Worm (Caenorhabditis elegans): ENCODE data around the gene K05F6.10.

DNA sequence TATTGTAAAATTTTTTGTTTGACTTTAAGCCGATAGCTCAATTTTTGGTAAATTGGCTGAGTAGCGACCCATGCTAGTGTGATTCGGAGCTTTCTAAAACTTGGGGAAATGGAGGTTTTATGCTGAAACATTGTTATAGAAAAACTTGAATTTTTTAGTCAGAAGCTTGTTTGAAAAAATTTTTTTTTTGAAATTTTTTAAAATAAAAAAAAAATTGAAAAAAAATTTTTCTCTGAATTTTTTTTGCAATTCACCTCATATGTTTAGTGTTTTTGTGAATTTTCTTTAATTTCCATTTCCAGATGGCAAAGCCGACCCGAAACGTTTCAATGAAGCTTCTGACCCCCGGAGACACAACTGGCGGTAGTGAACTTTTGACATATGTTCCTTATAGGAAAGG lies 46.9 kb downstream of the K05F6.10 start, which contains the start of gene Y51H7BR.4:
- TF ChIP-seq hnd-1 (tag; optimal IDR thresholded peaks at IDR 0.05) = no peak
- no peak for TF ChIP-seq ama-1 (optimal IDR thresholded peaks at IDR 0.05)
- no peak for TF ChIP-seq sea-1 (GFP tag; conservative IDR thresholded peaks at IDR 0.05)
- TF ChIP-seq aly-1 (tag; optimal IDR thresholded peaks at IDR 0.05) = no peak
- TF ChIP-seq F13C5.2 (tag; optimal IDR thresholded peaks at IDR 0.05) = no peak
- no peak for TF ChIP-seq scrt-1 (GFP tag; IDR thresholded peaks at IDR 0.05)
- no peak for TF ChIP-seq hmg-4 (GFP tag; optimal IDR thresholded peaks at IDR 0.05)
- TF ChIP-seq B0310.2 (tag; optimal IDR thresholded peaks at IDR 0.05) = no peak
- no peak for TF ChIP-seq ceh-36 (tag; optimal IDR thresholded peaks at IDR 0.05)
- no peak for TF ChIP-seq hmbx-1 (tag; optimal IDR thresholded peaks at IDR 0.05)
